Worm (Caenorhabditis elegans) whole organism, L3 larva: ENCODE results near the gene Y43C5B.3.

Experiments used
- R02D3.7 ChIP-seq: fragments of 150-350 bp; optimal IDR thresholded peaks from 2 replicates; lab custom pipeline; 2014; ENCODE audit warnings: missing biosample characterization, missing genetic modification characterization
- ZK546.5 ChIP-seq: sonication (generic microtip); optimal IDR thresholded peaks from 2 replicates; lab custom pipeline; 2017; ENCODE audit warnings: missing biosample characterization, missing genetic modification characterization
- aly-2 ChIP-seq: fragments of 150-350 bp; optimal IDR thresholded peaks from 2 replicates; lab custom pipeline; 2014; ENCODE audit warnings: missing biosample characterization, missing genetic modification characterization
- ama-1 ChIP-seq: fragments of 150-350 bp; optimal IDR thresholded peaks from 2 replicates; lab custom pipeline; 2018
- ceh-16 ChIP-seq: sonication (generic microtip); optimal IDR thresholded peaks from 2 replicates; lab custom pipeline; 2017; ENCODE audit warnings: missing biosample characterization, missing genetic modification characterization
- ceh-28 ChIP-seq: fragments of 150-350 bp; optimal IDR thresholded peaks from 2 replicates; lab custom pipeline; 2014; ENCODE audit warnings: missing biosample characterization, missing genetic modification reagents, missing genetic modification characterization
- ceh-9 ChIP-seq: sonication (generic microtip); optimal IDR thresholded peaks from 2 replicates; lab custom pipeline; 2018; ENCODE audit warnings: missing biosample characterization, missing genetic modification characterization
- daf-12 ChIP-seq: fragments of 150-350 bp; optimal IDR thresholded peaks from 2 replicates; lab custom pipeline; 2014; ENCODE audit warnings: missing biosample characterization, missing genetic modification reagents, missing genetic modification characterization
- egl-27 ChIP-seq: sonication (generic microtip); optimal IDR thresholded peaks from 4 replicates; lab custom pipeline; 2017; ENCODE audit warnings: missing biosample characterization, missing genetic modification reagents, missing genetic modification characterization
- egl-5 ChIP-seq: fragments of 150-350 bp; optimal IDR thresholded peaks from 2 replicates; lab custom pipeline; 2017; ENCODE audit warnings: missing biosample characterization, missing genetic modification reagents, missing genetic modification characterization, inconsistent platforms
- elt-1 ChIP-seq: fragments of 150-350 bp; optimal IDR thresholded peaks from 2 replicates; lab custom pipeline; 2014; ENCODE audit warnings: missing biosample characterization, missing genetic modification characterization
- elt-2 ChIP-seq: sonication (generic microtip); optimal IDR thresholded peaks from 2 replicates; lab custom pipeline; 2016; ENCODE audit warnings: missing genetic modification reagents, mild to moderate bottlenecking, missing genetic modification characterization, missing compliant biosample characterization
- elt-3 ChIP-seq, 3 experiments: fragments of 150-350 bp in 1 of 3; sonication (generic microtip) in 2 of 3; optimal IDR thresholded peaks; 2 replicates in 2 of 3; 4 replicates in 1 of 3; lab custom pipeline; 2014 to 2017; ENCODE audit warnings: missing biosample characterization in 3 of 3, missing genetic modification characterization in 3 of 3
- eor-1 ChIP-seq, 2 experiments: fragments of 150-350 bp; optimal IDR thresholded peaks; 2 replicates each; lab custom pipeline; 2014 to 2018; ENCODE audit warnings: missing biosample characterization in 2 of 2, missing genetic modification characterization in 2 of 2
- fkh-10 ChIP-seq: sonication (generic microtip); optimal IDR thresholded peaks from 2 replicates; lab custom pipeline; 2017; ENCODE audit warnings: missing biosample characterization, missing genetic modification reagents, missing genetic modification characterization
- fkh-2 ChIP-seq: fragments of 150-350 bp; optimal IDR thresholded peaks from 2 replicates; lab custom pipeline; 2014; ENCODE audit warnings: missing biosample characterization, missing genetic modification reagents, missing genetic modification characterization
- fos-1 ChIP-seq: fragments of 150-350 bp; optimal IDR thresholded peaks from 2 replicates; lab custom pipeline; 2014; ENCODE audit warnings: missing biosample characterization, missing genetic modification characterization
- hmg-11 ChIP-seq: sonication (generic microtip); optimal IDR thresholded peaks from 2 replicates; lab custom pipeline; 2016; ENCODE audit warnings: missing genetic modification characterization, missing compliant biosample characterization
- jun-1 ChIP-seq: fragments of 150-350 bp; optimal IDR thresholded peaks from 2 replicates; lab custom pipeline; 2014; ENCODE audit warnings: missing biosample characterization, missing genetic modification reagents, missing genetic modification characterization
- lin-39 ChIP-seq: fragments of 150-350 bp; optimal IDR thresholded peaks from 2 replicates; lab custom pipeline; 2018; ENCODE audit warnings: missing biosample characterization, missing genetic modification reagents, missing genetic modification characterization
- lsy-12 ChIP-seq: sonication (generic microtip); optimal IDR thresholded peaks from 2 replicates; lab custom pipeline; 2016; ENCODE audit warnings: mild to moderate bottlenecking, missing genetic modification characterization, missing compliant biosample characterization
- mml-1 ChIP-seq: fragments of 150-350 bp; sonication (generic microtip); optimal IDR thresholded peaks from 3 replicates; lab custom pipeline; 2014; ENCODE audit warnings: missing biosample characterization, missing genetic modification characterization
- nfya-1 ChIP-seq: sonication (generic microtip); optimal IDR thresholded peaks from 2 replicates; lab custom pipeline; 2017; ENCODE audit warnings: missing genetic modification characterization, mild to moderate bottlenecking, missing compliant biosample characterization, antibody characterized with exemption, moderate library complexity; ENCODE audit not compliant: insufficient read depth
- nhr-11 ChIP-seq: fragments of 150-350 bp; optimal IDR thresholded peaks from 2 replicates; lab custom pipeline; 2014; ENCODE audit warnings: missing biosample characterization, missing genetic modification characterization
- nhr-12 ChIP-seq: fragments of 150-350 bp; optimal IDR thresholded peaks from 2 replicates; lab custom pipeline; 2014; ENCODE audit warnings: missing biosample characterization, missing genetic modification characterization
- nhr-23 ChIP-seq: fragments of 150-350 bp; optimal IDR thresholded peaks from 2 replicates; lab custom pipeline; 2014; ENCODE audit warnings: missing biosample characterization, missing genetic modification reagents, missing genetic modification characterization
- nhr-237 ChIP-seq: fragments of 150-350 bp; optimal IDR thresholded peaks from 2 replicates; lab custom pipeline; 2014; ENCODE audit warnings: missing biosample characterization, missing genetic modification characterization
- nhr-25 ChIP-seq: sonication (generic microtip); optimal IDR thresholded peaks from 2 replicates; lab custom pipeline; 2017; ENCODE audit warnings: missing biosample characterization, missing genetic modification characterization
- nhr-28 ChIP-seq: fragments of 150-350 bp; optimal IDR thresholded peaks from 2 replicates; lab custom pipeline; 2014; ENCODE audit warnings: missing biosample characterization, missing genetic modification characterization
- nhr-43 ChIP-seq: sonication (generic microtip); optimal IDR thresholded peaks from 2 replicates; lab custom pipeline; 2016; ENCODE audit warnings: mild to moderate bottlenecking, missing genetic modification characterization, missing compliant biosample characterization; ENCODE audit not compliant: poor library complexity, severe bottlenecking
- nhr-67 ChIP-seq: fragments of 150-350 bp; optimal IDR thresholded peaks from 2 replicates; lab custom pipeline; 2014; ENCODE audit warnings: missing biosample characterization, missing genetic modification characterization
- nhr-76 ChIP-seq: fragments of 150-350 bp; sonication (generic microtip); optimal IDR thresholded peaks from 5 replicates; lab custom pipeline; 2014; ENCODE audit warnings: missing biosample characterization, missing genetic modification characterization
- nhr-77 ChIP-seq: fragments of 150-350 bp; optimal IDR thresholded peaks from 2 replicates; lab custom pipeline; 2014; ENCODE audit warnings: missing biosample characterization, missing genetic modification characterization
- pha-4 ChIP-seq: fragments of 150-350 bp; optimal IDR thresholded peaks from 2 replicates; lab custom pipeline; 2014; ENCODE audit warnings: missing biosample characterization, missing genetic modification reagents, missing genetic modification characterization
- pqm-1 ChIP-seq: fragments of 150-350 bp; optimal IDR thresholded peaks from 2 replicates; lab custom pipeline; 2017; ENCODE audit warnings: missing biosample characterization, missing genetic modification characterization, inconsistent platforms
- sea-2 ChIP-seq: fragments of 150-350 bp; sonication (generic microtip); optimal IDR thresholded peaks from 4 replicates; lab custom pipeline; 2014; ENCODE audit warnings: missing biosample characterization, missing genetic modification reagents, missing genetic modification characterization
- snpc-4 ChIP-seq: fragments of 150-350 bp; optimal IDR thresholded peaks from 2 replicates; lab custom pipeline; 2014; ENCODE audit warnings: missing biosample characterization, missing genetic modification characterization
- tbx-2 ChIP-seq: sonication (generic microtip); optimal IDR thresholded peaks from 2 replicates; lab custom pipeline; 2016; ENCODE audit warnings: mild to moderate bottlenecking, missing genetic modification characterization, missing compliant biosample characterization
- unc-39 ChIP-seq: sonication (generic microtip); optimal IDR thresholded peaks from 4 replicates; lab custom pipeline; 2017; ENCODE audit warnings: missing biosample characterization, missing genetic modification characterization
- unc-62 ChIP-seq: fragments of 150-350 bp; sonication (generic microtip); optimal IDR thresholded peaks from 4 replicates; lab custom pipeline; 2014; ENCODE audit warnings: missing biosample characterization, missing genetic modification reagents, missing genetic modification characterization
- zag-1 ChIP-seq: fragments of 150-350 bp; optimal IDR thresholded peaks from 2 replicates; lab custom pipeline; 2014; ENCODE audit warnings: missing biosample characterization, missing genetic modification characterization
- ztf-11 ChIP-seq: fragments of 150-350 bp; optimal IDR thresholded peaks from 2 replicates; lab custom pipeline; 2014; ENCODE audit warnings: missing biosample characterization, missing genetic modification characterization
- ztf-4 ChIP-seq: fragments of 150-350 bp; optimal IDR thresholded peaks from 2 replicates; lab custom pipeline; 2014; ENCODE audit warnings: missing biosample characterization, missing genetic modification characterization

Y43C5B.3 gene

DNA sequence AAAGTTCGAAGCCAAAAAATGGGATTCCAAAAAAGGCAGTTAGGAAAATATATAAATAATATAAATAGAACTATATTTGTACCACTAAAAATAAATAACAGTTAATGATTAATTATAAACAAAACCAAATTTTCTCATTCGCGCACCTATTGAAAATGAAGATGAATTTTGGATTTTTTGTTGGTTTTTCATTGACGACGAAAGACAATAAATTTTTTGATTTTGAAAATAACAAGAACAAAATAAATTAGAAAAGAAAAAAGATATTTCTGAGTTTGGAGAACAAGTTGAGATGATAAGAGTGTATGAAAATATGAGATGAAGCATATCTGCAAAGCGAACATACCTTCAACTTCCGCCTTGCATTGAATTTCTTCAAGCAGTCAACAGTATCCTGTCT lies 13.1 kb upstream of the Y43C5B.3 start:
- no peak for TF ChIP-seq elt-3 (tag; optimal IDR thresholded peaks at IDR 0.05; lab: Kevin White, UChicago)
- TF ChIP-seq nhr-77 (tag; lab: Kevin White, UChicago): no peak
- no peak for TF ChIP-seq nhr-12 (tag; lab: Kevin White, UChicago)
- TF ChIP-seq nhr-23: no peak
- no peak for TF ChIP-seq daf-12
- no peak for TF ChIP-seq ceh-9 (tag; lab: Kevin White, UChicago)
- TF ChIP-seq aly-2 (tag; lab: Kevin White, UChicago): no peak
- TF ChIP-seq egl-5 (tag; lab: Kevin White, UChicago): no peak
- no peak for TF ChIP-seq mml-1 (tag; lab: Kevin White, UChicago)
- no peak for TF ChIP-seq nhr-67 (tag; lab: Kevin White, UChicago)
- no peak for TF ChIP-seq nhr-43 (tag; lab: Kevin White, UChicago)
- no peak for TF ChIP-seq ZK546.5
- no peak for TF ChIP-seq tbx-2
- TF ChIP-seq fos-1 (tag; lab: Kevin White, UChicago): no peak
- no peak for TF ChIP-seq nhr-11
- no peak for TF ChIP-seq lin-39 (tag; lab: Kevin White, UChicago)
- TF ChIP-seq nhr-237: no peak
- no peak for TF ChIP-seq nhr-25 (tag; lab: Kevin White, UChicago)
- no peak for TF ChIP-seq hmg-11
- no peak for TF ChIP-seq ztf-11

DNA sequence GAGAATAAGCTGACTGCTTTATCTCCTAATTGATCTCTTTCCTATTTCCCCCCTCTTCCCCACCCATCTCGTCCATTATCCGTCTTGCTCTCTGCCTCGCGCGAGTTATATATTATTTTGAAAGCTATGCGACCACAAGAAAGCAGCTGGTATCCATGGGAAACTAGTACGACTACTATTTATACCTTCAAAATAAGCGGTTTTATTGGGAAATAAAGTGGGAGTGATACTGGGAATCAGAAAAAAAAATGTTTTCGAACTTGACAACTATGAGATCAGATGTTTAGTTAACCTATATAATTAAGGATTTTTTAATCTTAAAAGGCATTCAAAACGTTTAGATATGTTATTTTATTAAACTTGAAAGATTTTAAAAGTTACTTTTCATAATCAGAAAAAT lies 10.7 kb upstream of the Y43C5B.3 start:
- TF ChIP-seq pha-4 (tag; lab: Kevin White, UChicago) (no peak), ceh-16 (peak; percentile 16), nhr-11 (peak; percentile 36)
- TF ChIP-seq, all 47 proteins: peak for 2

DNA sequence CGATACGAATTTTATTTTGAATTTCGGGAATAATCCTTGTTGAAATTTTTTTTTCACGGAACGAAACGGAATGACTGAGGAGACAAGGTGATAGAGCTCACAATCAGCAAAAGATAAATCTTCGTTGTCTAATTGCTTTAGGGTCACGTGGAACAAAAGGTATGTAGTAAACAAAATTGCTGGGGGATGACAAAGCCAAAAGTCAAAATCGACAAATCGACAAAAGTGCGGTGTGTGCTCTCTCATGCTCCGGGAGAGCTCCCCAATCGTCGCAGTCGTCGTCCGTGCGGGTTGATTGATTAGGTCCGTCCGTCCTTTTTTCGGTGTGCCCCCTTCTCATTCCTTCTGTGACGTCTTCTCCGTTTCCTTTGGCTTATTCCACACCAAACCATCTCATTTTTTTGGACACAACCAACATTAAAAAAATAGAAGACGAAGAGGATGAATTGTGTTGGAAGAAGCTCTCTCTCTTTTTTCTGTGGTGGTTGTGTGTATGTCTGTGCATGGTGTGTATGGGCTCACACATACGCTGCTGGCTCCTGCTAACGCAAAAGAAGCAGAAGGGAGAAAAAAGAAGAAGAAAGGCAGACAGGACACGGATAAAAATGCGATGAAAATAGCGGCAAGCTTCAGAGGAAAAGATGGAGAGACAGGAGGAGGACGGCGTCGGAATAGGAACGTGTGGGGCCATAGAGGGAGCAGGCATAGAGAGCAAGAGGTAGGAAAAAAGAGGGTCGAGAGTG lies 8.6 kb upstream of the Y43C5B.3 start:
- TF ChIP-seq lin-39 (tag; lab: Kevin White, UChicago): peak; percentile 96
- TF ChIP-seq nfya-1 (tag; lab: Kevin White, UChicago): peak; percentile 38
- TF ChIP-seq unc-62 (GFP tag; lab: Kevin White, UChicago): peak; percentile 6
- peak; percentile 42 for TF ChIP-seq fkh-10
- TF ChIP-seq hmg-11: peak; percentile 21
- TF ChIP-seq pha-4 (tag; lab: Kevin White, UChicago): no peak
- TF ChIP-seq R02D3.7 (tag; lab: Kevin White, UChicago): no peak
- TF ChIP-seq ama-1 (lab: Kevin White, UChicago): peak; percentile 64

DNA sequence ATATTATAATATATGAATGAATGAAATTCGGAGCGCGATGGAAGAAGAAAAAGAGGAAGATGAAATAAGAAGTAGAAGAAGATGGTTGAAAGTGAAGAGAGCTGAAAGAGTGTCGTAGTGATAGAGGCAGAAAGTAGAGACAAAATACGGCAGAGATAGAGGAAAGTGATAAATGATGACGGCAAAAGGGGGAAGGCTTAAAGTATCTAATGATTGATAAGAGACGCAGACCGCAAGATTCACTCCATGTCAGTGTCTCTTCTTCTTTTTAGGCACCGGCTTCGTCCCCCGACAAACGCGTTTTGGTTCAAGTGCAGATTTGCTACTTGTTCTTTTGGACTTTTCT lies 8.1 kb upstream of the Y43C5B.3 start:
- no peak for TF ChIP-seq sea-2 (GFP tag; lab: Kevin White, UChicago)
- TF ChIP-seq pqm-1 (tag; lab: Kevin White, UChicago): peak; percentile 59
- peak; percentile 91 for TF ChIP-seq jun-1 (tag; lab: Kevin White, UChicago)
- no peak for TF ChIP-seq nhr-77 (tag; lab: Kevin White, UChicago)
- TF ChIP-seq egl-27 (tag; lab: Kevin White, UChicago): peak; percentile 13
- TF ChIP-seq tbx-2: no peak
- peak; percentile 68 for TF ChIP-seq nhr-43 (tag; lab: Kevin White, UChicago)
- no peak for TF ChIP-seq hmg-11
- no peak for TF ChIP-seq zag-1 (tag; lab: Kevin White, UChicago)
- TF ChIP-seq egl-5 (tag; lab: Kevin White, UChicago): no peak
- no peak for TF ChIP-seq eor-1 (tag; optimal IDR thresholded peaks at IDR 0.05; lab: Kevin White, UChicago)
- peak; percentile 40 for TF ChIP-seq snpc-4
- TF ChIP-seq fkh-2: no peak
- TF ChIP-seq lsy-12 (tag; lab: Kevin White, UChicago): peak; percentile 35
- peak; percentile 76 for TF ChIP-seq nhr-11
- TF ChIP-seq ZK546.5: no peak
- TF ChIP-seq ceh-16: no peak
- no peak for TF ChIP-seq nhr-237
- TF ChIP-seq unc-39 (tag; lab: Kevin White, UChicago): no peak
- TF ChIP-seq ztf-4 (tag; lab: Kevin White, UChicago): no peak
- no peak for TF ChIP-seq ztf-11
- no peak for TF ChIP-seq nhr-12 (tag; lab: Kevin White, UChicago)
- peak; percentile 96 for TF ChIP-seq elt-2 (tag; lab: Kevin White, UChicago)
- peak; percentile 34 for TF ChIP-seq nfya-1 (tag; lab: Kevin White, UChicago)
- no peak for TF ChIP-seq ceh-9 (tag; lab: Kevin White, UChicago)
- TF ChIP-seq nhr-28 (tag; lab: Kevin White, UChicago): no peak
- no peak for TF ChIP-seq daf-12
- peak; percentile 71 for TF ChIP-seq lin-39 (tag; lab: Kevin White, UChicago)
- TF ChIP-seq nhr-76 (tag; lab: Kevin White, UChicago): no peak
- TF ChIP-seq aly-2 (tag; lab: Kevin White, UChicago): no peak
- TF ChIP-seq mml-1 (tag; lab: Kevin White, UChicago): no peak
- TF ChIP-seq nhr-67 (tag; lab: Kevin White, UChicago): no peak
- TF ChIP-seq pha-4 (tag; lab: Kevin White, UChicago): no peak
- TF ChIP-seq ama-1 (lab: Kevin White, UChicago): no peak
- TF ChIP-seq elt-1 (tag; lab: Kevin White, UChicago): peak; percentile 11
- TF ChIP-seq fkh-10: no peak
- TF ChIP-seq ceh-28 (tag; lab: Kevin White, UChicago): peak; percentile 50
- TF ChIP-seq elt-3 (tag; optimal IDR thresholded peaks at IDR 0.05; lab: Kevin White, UChicago): peak in 2 of 3 experiments; percentile 15 to 52
- TF ChIP-seq nhr-23: peak; percentile 40
